Worm (Caenorhabditis elegans) whole organism, L3 larva: ENCODE measurements around the gene F16G10.9.

ENCODE experiments used
- R02D3.7 ChIP-seq: fragments of 150-350 bp; optimal IDR thresholded peaks from 2 replicates; lab custom pipeline; 2014; ENCODE audit warnings: missing biosample characterization, missing genetic modification characterization
- ZK546.5 ChIP-seq: sonication (generic microtip); optimal IDR thresholded peaks from 2 replicates; lab custom pipeline; 2017; ENCODE audit warnings: missing biosample characterization, missing genetic modification characterization
- ama-1 ChIP-seq: fragments of 150-350 bp; optimal IDR thresholded peaks from 2 replicates; lab custom pipeline; 2018
- ceh-16 ChIP-seq: sonication (generic microtip); optimal IDR thresholded peaks from 2 replicates; lab custom pipeline; 2017; ENCODE audit warnings: missing biosample characterization, missing genetic modification characterization
- ceh-82 ChIP-seq: fragments of 150-350 bp; optimal IDR thresholded peaks from 2 replicates; lab custom pipeline; 2014; ENCODE audit warnings: missing biosample characterization, missing genetic modification characterization
- daf-12 ChIP-seq: fragments of 150-350 bp; optimal IDR thresholded peaks from 2 replicates; lab custom pipeline; 2014; ENCODE audit warnings: missing biosample characterization, missing genetic modification reagents, missing genetic modification characterization
- egl-27 ChIP-seq: sonication (generic microtip); optimal IDR thresholded peaks from 4 replicates; lab custom pipeline; 2017; ENCODE audit warnings: missing biosample characterization, missing genetic modification reagents, missing genetic modification characterization
- egl-5 ChIP-seq: fragments of 150-350 bp; optimal IDR thresholded peaks from 2 replicates; lab custom pipeline; 2017; ENCODE audit warnings: missing biosample characterization, missing genetic modification reagents, missing genetic modification characterization, inconsistent platforms
- elt-1 ChIP-seq: fragments of 150-350 bp; optimal IDR thresholded peaks from 2 replicates; lab custom pipeline; 2014; ENCODE audit warnings: missing biosample characterization, missing genetic modification characterization
- elt-2 ChIP-seq: sonication (generic microtip); optimal IDR thresholded peaks from 2 replicates; lab custom pipeline; 2016; ENCODE audit warnings: missing genetic modification reagents, mild to moderate bottlenecking, missing genetic modification characterization, missing compliant biosample characterization
- eor-1 ChIP-seq, 2 experiments: fragments of 150-350 bp; optimal IDR thresholded peaks; 2 replicates each; lab custom pipeline; 2014 to 2018; ENCODE audit warnings: missing biosample characterization in 2 of 2, missing genetic modification characterization in 2 of 2
- fkh-10 ChIP-seq: sonication (generic microtip); optimal IDR thresholded peaks from 2 replicates; lab custom pipeline; 2017; ENCODE audit warnings: missing biosample characterization, missing genetic modification reagents, missing genetic modification characterization
- fkh-2 ChIP-seq: fragments of 150-350 bp; optimal IDR thresholded peaks from 2 replicates; lab custom pipeline; 2014; ENCODE audit warnings: missing biosample characterization, missing genetic modification reagents, missing genetic modification characterization
- hmg-11 ChIP-seq: sonication (generic microtip); optimal IDR thresholded peaks from 2 replicates; lab custom pipeline; 2016; ENCODE audit warnings: missing genetic modification characterization, missing compliant biosample characterization
- jun-1 ChIP-seq: fragments of 150-350 bp; optimal IDR thresholded peaks from 2 replicates; lab custom pipeline; 2014; ENCODE audit warnings: missing biosample characterization, missing genetic modification reagents, missing genetic modification characterization
- lin-15B ChIP-seq: fragments of 150-350 bp; optimal IDR thresholded peaks from 2 replicates; lab custom pipeline; 2014; ENCODE audit warnings: missing biosample characterization, missing genetic modification characterization
- lin-39 ChIP-seq: fragments of 150-350 bp; optimal IDR thresholded peaks from 2 replicates; lab custom pipeline; 2018; ENCODE audit warnings: missing biosample characterization, missing genetic modification reagents, missing genetic modification characterization
- lsy-12 ChIP-seq: sonication (generic microtip); optimal IDR thresholded peaks from 2 replicates; lab custom pipeline; 2016; ENCODE audit warnings: mild to moderate bottlenecking, missing genetic modification characterization, missing compliant biosample characterization
- mdl-1 ChIP-seq: fragments of 150-350 bp; optimal IDR thresholded peaks from 2 replicates; lab custom pipeline; 2014; ENCODE audit warnings: missing biosample characterization, missing genetic modification characterization
- mml-1 ChIP-seq: fragments of 150-350 bp; sonication (generic microtip); optimal IDR thresholded peaks from 3 replicates; lab custom pipeline; 2014; ENCODE audit warnings: missing biosample characterization, missing genetic modification characterization
- nfya-1 ChIP-seq: sonication (generic microtip); optimal IDR thresholded peaks from 2 replicates; lab custom pipeline; 2017; ENCODE audit warnings: missing genetic modification characterization, mild to moderate bottlenecking, missing compliant biosample characterization, antibody characterized with exemption, moderate library complexity; ENCODE audit not compliant: insufficient read depth
- nhr-11 ChIP-seq: fragments of 150-350 bp; optimal IDR thresholded peaks from 2 replicates; lab custom pipeline; 2014; ENCODE audit warnings: missing biosample characterization, missing genetic modification characterization
- nhr-237 ChIP-seq: fragments of 150-350 bp; optimal IDR thresholded peaks from 2 replicates; lab custom pipeline; 2014; ENCODE audit warnings: missing biosample characterization, missing genetic modification characterization
- nhr-28 ChIP-seq: fragments of 150-350 bp; optimal IDR thresholded peaks from 2 replicates; lab custom pipeline; 2014; ENCODE audit warnings: missing biosample characterization, missing genetic modification characterization
- nhr-43 ChIP-seq: sonication (generic microtip); optimal IDR thresholded peaks from 2 replicates; lab custom pipeline; 2016; ENCODE audit warnings: mild to moderate bottlenecking, missing genetic modification characterization, missing compliant biosample characterization; ENCODE audit not compliant: poor library complexity, severe bottlenecking
- nhr-67 ChIP-seq: fragments of 150-350 bp; optimal IDR thresholded peaks from 2 replicates; lab custom pipeline; 2014; ENCODE audit warnings: missing biosample characterization, missing genetic modification characterization
- nhr-76 ChIP-seq: fragments of 150-350 bp; sonication (generic microtip); optimal IDR thresholded peaks from 5 replicates; lab custom pipeline; 2014; ENCODE audit warnings: missing biosample characterization, missing genetic modification characterization
- nhr-77 ChIP-seq: fragments of 150-350 bp; optimal IDR thresholded peaks from 2 replicates; lab custom pipeline; 2014; ENCODE audit warnings: missing biosample characterization, missing genetic modification characterization
- pha-4 ChIP-seq: fragments of 150-350 bp; optimal IDR thresholded peaks from 2 replicates; lab custom pipeline; 2014; ENCODE audit warnings: missing biosample characterization, missing genetic modification reagents, missing genetic modification characterization
- pqm-1 ChIP-seq: fragments of 150-350 bp; optimal IDR thresholded peaks from 2 replicates; lab custom pipeline; 2017; ENCODE audit warnings: missing biosample characterization, missing genetic modification characterization, inconsistent platforms
- tbx-2 ChIP-seq: sonication (generic microtip); optimal IDR thresholded peaks from 2 replicates; lab custom pipeline; 2016; ENCODE audit warnings: mild to moderate bottlenecking, missing genetic modification characterization, missing compliant biosample characterization
- unc-39 ChIP-seq: sonication (generic microtip); optimal IDR thresholded peaks from 4 replicates; lab custom pipeline; 2017; ENCODE audit warnings: missing biosample characterization, missing genetic modification characterization

Gene F16G10.9

DNA sequence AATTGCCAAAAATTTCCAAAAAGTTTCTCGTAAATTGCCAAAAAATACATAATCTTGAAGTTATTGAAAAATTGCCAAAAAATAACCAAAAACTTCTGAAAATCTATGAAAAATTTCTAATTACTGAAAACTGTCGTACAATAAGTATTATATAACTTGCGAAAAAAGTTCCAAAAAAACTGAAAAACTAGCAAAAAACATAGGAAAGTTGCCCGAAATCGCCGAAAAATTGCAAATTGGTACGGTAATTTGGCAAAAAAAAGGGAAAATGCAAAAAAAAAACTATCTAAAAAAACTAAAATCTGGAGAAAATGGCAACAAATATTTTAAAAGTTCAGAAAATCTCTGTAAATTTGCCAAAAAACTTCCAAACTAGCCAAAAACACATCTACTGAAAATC, 43.9 kb downstream of the F16G10.9 start, which contains the start of gene enri-1:
Gene enri-1, minus strand, starts transcription at position 101 of the 400 bp plus-strand sequence.
- TF ChIP-seq jun-1 (tag; lab: Kevin White, UChicago) (no peak), lin-15B (tag; lab: Kevin White, UChicago) (no peak), fkh-10 (GFP tag; lab: Kevin White, UChicago) (no peak), lsy-12 (tag; lab: Kevin White, UChicago) (no peak), nhr-237 (tag; lab: Kevin White, UChicago) (no peak), nhr-67 (tag; lab: Kevin White, UChicago) (no peak), pha-4 (no peak), fkh-2 (tag; lab: Kevin White, UChicago) (no peak), hmg-11 (no peak), unc-39 (tag; lab: Kevin White, UChicago) (no peak), mdl-1 (tag; lab: Kevin White, UChicago) (no peak), egl-27 (tag; lab: Kevin White, UChicago) (no peak), nhr-43 (no peak), nhr-77 (no peak), nhr-11 (tag; lab: Kevin White, UChicago) (no peak), R02D3.7 (tag; lab: Kevin White, UChicago) (no peak), lin-39 (no peak), elt-1 (tag; lab: Kevin White, UChicago) (no peak), tbx-2 (tag; lab: Kevin White, UChicago) (no peak), ceh-82 (tag; lab: Kevin White, UChicago) (no peak)

DNA sequence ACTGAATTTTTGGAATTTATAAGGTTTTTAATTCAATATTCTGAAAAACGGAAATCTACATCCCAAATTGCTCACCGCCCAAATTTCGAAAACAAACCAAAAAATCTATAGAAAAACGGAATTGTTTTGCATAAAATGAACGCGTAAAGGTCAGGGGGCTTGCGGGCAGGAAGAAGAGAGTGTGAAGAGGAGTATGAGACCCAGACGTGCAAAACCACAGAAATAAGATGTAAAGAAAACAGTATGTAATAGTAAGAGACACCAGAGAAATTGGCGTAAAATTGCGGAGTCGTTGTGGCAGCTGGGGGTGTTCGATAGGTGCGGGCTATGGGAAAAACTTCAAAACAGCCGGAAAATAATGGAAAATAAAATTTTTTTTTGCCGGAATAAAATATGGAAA, 44.4 kb downstream of the F16G10.9 start:
- TF ChIP-seq ama-1 (lab: Kevin White, UChicago): no peak
- peak; percentile 16 for TF ChIP-seq ceh-16
- peak; percentile 42 for TF ChIP-seq hmg-11
- peak; percentile 5 for TF ChIP-seq elt-2 (tag; lab: Kevin White, UChicago)
- TF ChIP-seq nfya-1: peak; percentile 14

DNA sequence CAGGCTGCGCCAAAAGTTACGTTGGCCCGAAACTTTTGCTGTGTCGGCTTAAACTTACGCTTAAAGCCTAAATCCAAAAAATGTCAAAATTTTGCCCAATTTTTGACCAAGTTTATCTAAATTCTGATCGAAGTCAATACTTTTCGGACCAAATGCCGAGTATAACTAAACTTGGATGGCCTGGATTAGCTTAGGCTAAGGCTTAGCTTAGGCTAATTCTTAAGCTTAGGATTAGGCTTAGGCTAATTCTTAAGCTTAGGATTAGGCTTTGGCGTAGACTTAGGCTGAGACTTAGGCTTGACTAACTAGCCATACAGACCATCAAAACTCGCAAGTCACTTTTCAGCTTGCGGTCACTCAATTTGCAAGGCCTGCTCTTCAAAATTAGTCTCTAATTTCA, 49.2 kb downstream of the F16G10.9 start:
- TF ChIP-seq hmg-11 (no peak), ZK546.5 (tag; lab: Kevin White, UChicago) (no peak), nhr-43 (no peak), mml-1 (tag; lab: Kevin White, UChicago) (no peak), lsy-12 (tag; lab: Kevin White, UChicago) (no peak), nhr-28 (tag; lab: Kevin White, UChicago) (no peak), nhr-76 (tag; lab: Kevin White, UChicago) (no peak), ceh-82 (tag; lab: Kevin White, UChicago) (no peak), nhr-77 (no peak), eor-1 (tag; optimal IDR thresholded peaks at IDR 0.05; lab: Kevin White, UChicago) (no peak), daf-12 (tag; lab: Kevin White, UChicago) (no peak), R02D3.7 (tag; lab: Kevin White, UChicago) (no peak), mdl-1 (tag; lab: Kevin White, UChicago) (no peak), fkh-10 (GFP tag; lab: Kevin White, UChicago) (no peak), ceh-16 (no peak), nfya-1 (no peak), egl-5 (tag; lab: Kevin White, UChicago) (no peak), unc-39 (tag; lab: Kevin White, UChicago) (no peak), lin-39 (no peak), pha-4 (no peak)

DNA sequence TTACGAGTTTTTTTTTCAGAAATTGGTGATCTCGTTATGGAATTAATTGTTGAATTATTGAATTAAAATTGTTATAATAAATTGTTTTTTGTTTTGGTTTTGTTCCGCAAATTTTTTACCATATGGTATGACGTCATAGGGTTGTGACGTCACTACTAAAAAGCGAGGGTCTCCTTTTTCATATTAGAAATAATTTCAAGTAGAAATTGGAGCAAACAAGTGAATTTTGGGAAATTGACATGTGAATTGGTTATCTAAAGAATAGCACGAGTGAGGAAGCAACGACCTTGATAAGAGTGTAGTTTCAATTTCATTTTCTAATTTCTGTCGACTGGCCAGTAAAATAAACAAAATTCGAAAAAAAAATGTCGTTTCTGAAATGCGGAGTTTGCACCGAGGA, 49.8 kb downstream of the F16G10.9 start, which contains the start of gene F43C11.7:
Gene F43C11.7, plus strand, starts transcription at position 326 of the 400 bp plus-strand sequence.
- TF ChIP-seq pqm-1 (peak; percentile 49), pha-4 (peak; percentile 51), nhr-237 (tag; lab: Kevin White, UChicago) (no peak), elt-2 (tag; lab: Kevin White, UChicago) (peak; percentile 87)
